Worm (Caenorhabditis elegans) whole organism, L2 larva: ENCODE results near the gene cyn-8.

Source experiments
- F13H6.1 ChIP-seq: sonication (generic microtip); optimal IDR thresholded peaks from 2 replicates; lab custom pipeline; 2016; ENCODE audit warnings: missing genetic modification characterization, missing compliant biosample characterization
- Y55F3AM.14 ChIP-seq: fragments of 200-800 bp; sonication (Bioruptor generic); optimal IDR thresholded peaks from 2 replicates; lab custom pipeline; 2018; ENCODE audit warnings: mild to moderate bottlenecking, missing genetic modification characterization, missing compliant biosample characterization
- alr-1 ChIP-seq: fragments of 150-350 bp; optimal IDR thresholded peaks from 2 replicates; lab custom pipeline; 2014; ENCODE audit warnings: missing biosample characterization, missing genetic modification characterization
- aly-2 ChIP-seq: fragments of 150-350 bp; optimal IDR thresholded peaks from 2 replicates; lab custom pipeline; 2014; ENCODE audit warnings: missing biosample characterization, missing genetic modification characterization
- ceh-82 ChIP-seq: fragments of 150-350 bp; optimal IDR thresholded peaks from 2 replicates; lab custom pipeline; 2014; ENCODE audit warnings: missing biosample characterization, missing genetic modification characterization
- crh-2 ChIP-seq: sonication (generic microtip); optimal IDR thresholded peaks from 2 replicates; lab custom pipeline; 2017; ENCODE audit warnings: missing biosample characterization, missing genetic modification characterization
- dmd-4 ChIP-seq: sonication (generic microtip); optimal IDR thresholded peaks from 2 replicates; lab custom pipeline; 2017; ENCODE audit warnings: missing biosample characterization, missing genetic modification characterization
- egl-27 ChIP-seq: sonication (generic microtip); optimal IDR thresholded peaks from 3 replicates; lab custom pipeline; 2017; ENCODE audit warnings: missing biosample characterization, missing genetic modification reagents, missing genetic modification characterization
- elt-1 ChIP-seq: fragments of 150-350 bp; optimal IDR thresholded peaks from 2 replicates; lab custom pipeline; 2014; ENCODE audit warnings: missing biosample characterization, missing genetic modification characterization
- gmeb-1 ChIP-seq: fragments of 150-350 bp; optimal IDR thresholded peaks from 2 replicates; lab custom pipeline; 2014; ENCODE audit warnings: missing biosample characterization, missing genetic modification characterization
- lin-11 ChIP-seq: fragments of 150-350 bp; sonication (generic microtip); optimal IDR thresholded peaks from 2 replicates; lab custom pipeline; 2014; ENCODE audit warnings: missing biosample characterization, missing genetic modification characterization, inconsistent platforms, mixed read lengths
- lin-13 ChIP-seq: fragments of 150-350 bp; optimal IDR thresholded peaks from 2 replicates; lab custom pipeline; 2014; ENCODE audit warnings: missing biosample characterization, missing genetic modification reagents, missing genetic modification characterization
- lin-39 ChIP-seq: fragments of 150-350 bp; optimal IDR thresholded peaks from 2 replicates; lab custom pipeline; 2014; ENCODE audit warnings: missing biosample characterization, missing genetic modification reagents, missing genetic modification characterization
- mbf-1 ChIP-seq: sonication (generic microtip); optimal IDR thresholded peaks from 2 replicates; lab custom pipeline; 2017; ENCODE audit warnings: missing biosample characterization, missing genetic modification characterization
- nhr-10 ChIP-seq: sonication (generic microtip); optimal IDR thresholded peaks from 2 replicates; lab custom pipeline; 2017; ENCODE audit warnings: missing biosample characterization, missing genetic modification characterization
- nhr-11 ChIP-seq: fragments of 150-350 bp; optimal IDR thresholded peaks from 2 replicates; lab custom pipeline; 2014; ENCODE audit warnings: missing biosample characterization, missing genetic modification characterization
- nhr-12 ChIP-seq: fragments of 150-350 bp; optimal IDR thresholded peaks from 2 replicates; lab custom pipeline; 2014; ENCODE audit warnings: missing biosample characterization, missing genetic modification characterization
- nhr-129 ChIP-seq: fragments of 150-350 bp; optimal IDR thresholded peaks from 2 replicates; lab custom pipeline; 2014; ENCODE audit warnings: missing biosample characterization, missing genetic modification characterization
- nhr-23 ChIP-seq: fragments of 150-350 bp; optimal IDR thresholded peaks from 2 replicates; lab custom pipeline; 2014; ENCODE audit warnings: missing biosample characterization, missing genetic modification reagents, missing genetic modification characterization
- nhr-237 ChIP-seq: fragments of 150-350 bp; optimal IDR thresholded peaks from 2 replicates; lab custom pipeline; 2014; ENCODE audit warnings: missing biosample characterization, missing genetic modification characterization
- nhr-25 ChIP-seq: fragments of 150-350 bp; sonication (generic microtip); optimal IDR thresholded peaks from 3 replicates; lab custom pipeline; 2014; ENCODE audit warnings: missing biosample characterization, missing genetic modification characterization
- nhr-6 ChIP-seq: fragments of 150-350 bp; optimal IDR thresholded peaks from 2 replicates; lab custom pipeline; 2014; ENCODE audit warnings: missing biosample characterization, missing genetic modification characterization
- nhr-77 ChIP-seq: fragments of 150-350 bp; optimal IDR thresholded peaks from 2 replicates; lab custom pipeline; 2014; ENCODE audit warnings: missing biosample characterization, missing genetic modification characterization
- peb-1 ChIP-seq: fragments of 150-350 bp; optimal IDR thresholded peaks from 2 replicates; lab custom pipeline; 2014; ENCODE audit warnings: missing biosample characterization, missing genetic modification characterization
- sem-4 ChIP-seq: fragments of 150-350 bp; optimal IDR thresholded peaks from 2 replicates; lab custom pipeline; 2014; ENCODE audit warnings: missing biosample characterization, missing genetic modification reagents, missing genetic modification characterization
- skn-1 ChIP-seq: sonication (generic microtip); optimal IDR thresholded peaks from 2 replicates; lab custom pipeline; 2017; ENCODE audit warnings: missing biosample characterization, missing genetic modification characterization
- sma-3 ChIP-seq: sonication (generic microtip); optimal IDR thresholded peaks from 2 replicates; lab custom pipeline; 2016; ENCODE audit warnings: missing genetic modification reagents, missing genetic modification characterization, missing compliant biosample characterization
- sma-9 ChIP-seq, 2 experiments: fragments of 150-350 bp in 1 of 2; sonication (generic microtip) in 1 of 2; optimal IDR thresholded peaks; 2 replicates each; lab custom pipeline; 2014 to 2016; ENCODE audit warnings: missing genetic modification characterization in 2 of 2, mild to moderate bottlenecking in 1 of 2, missing biosample characterization in 1 of 2, missing compliant biosample characterization in 1 of 2, missing genetic modification reagents in 1 of 2, moderate library complexity in 1 of 2
- snpc-4 ChIP-seq: fragments of 150-350 bp; optimal IDR thresholded peaks from 2 replicates; lab custom pipeline; 2014; ENCODE audit warnings: missing biosample characterization, missing genetic modification characterization
- unc-39 ChIP-seq: fragments of 150-350 bp; optimal IDR thresholded peaks from 2 replicates; lab custom pipeline; 2014; ENCODE audit warnings: missing biosample characterization, missing genetic modification characterization
- unc-55 ChIP-seq: fragments of 150-350 bp; sonication (generic microtip); optimal IDR thresholded peaks from 3 replicates; lab custom pipeline; 2014; ENCODE audit warnings: missing biosample characterization, missing genetic modification reagents, missing genetic modification characterization
- unc-62 ChIP-seq: fragments of 150-350 bp; optimal IDR thresholded peaks from 2 replicates; lab custom pipeline; 2014; ENCODE audit warnings: missing biosample characterization, missing genetic modification reagents, missing genetic modification characterization
- ztf-1 ChIP-seq: fragments of 200-800 bp; sonication (Bioruptor generic); conservative IDR thresholded peaks from 2 replicates; pipeline ENCODE4 v1.3.6; 2022; ENCODE audit warnings: missing genetic modification characterization, missing compliant biosample characterization

The cyn-8 gene

DNA sequence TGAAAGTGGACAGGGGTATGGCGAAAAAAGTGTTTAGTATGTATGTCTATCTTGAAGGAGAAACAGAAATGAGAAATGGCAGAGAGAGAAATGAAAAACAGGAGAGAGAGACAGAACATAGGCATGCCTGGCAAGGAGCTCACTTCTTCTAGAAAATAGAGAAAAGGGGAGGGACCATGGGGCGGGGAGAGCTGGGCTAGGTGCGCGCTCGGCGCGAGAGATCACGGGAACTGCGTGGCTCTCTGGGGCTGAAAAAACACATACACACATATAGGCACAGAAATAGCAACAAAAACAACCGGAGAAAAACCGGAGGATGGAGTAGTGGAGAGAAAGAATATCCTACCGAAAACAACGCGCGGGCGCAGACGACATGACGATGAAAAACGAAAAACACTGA is 40.9 kb downstream of the cyn-8 start (continued):
- no peak for TF ChIP-seq skn-1 (tag; lab: Kevin White, UChicago)

DNA sequence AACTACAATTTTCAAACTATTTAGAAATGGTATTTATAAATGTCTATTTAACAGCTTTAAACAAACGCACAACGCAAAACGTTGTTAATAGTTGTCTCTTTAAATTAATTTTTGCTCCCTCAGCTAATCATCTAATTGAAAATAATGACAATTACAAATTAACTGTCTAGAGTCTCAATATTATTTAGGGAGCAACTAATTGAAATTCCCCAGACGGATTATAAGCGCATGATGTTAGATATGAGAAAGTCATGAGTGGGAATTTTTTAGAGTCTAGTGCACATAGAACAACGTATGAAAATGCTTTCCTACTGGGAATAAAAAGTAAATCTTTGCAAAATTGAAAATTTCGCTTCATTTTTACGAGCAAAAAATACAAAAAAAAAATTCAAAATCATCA is 41.9 kb downstream of the cyn-8 start:
- TF ChIP-seq mbf-1 (tag; lab: Kevin White, UChicago) (no peak), dmd-4 (tag; lab: Kevin White, UChicago) (no peak), nhr-12 (tag; lab: Kevin White, UChicago) (no peak), Y55F3AM.14 (GFP tag; lab: Kevin White, UChicago) (no peak), nhr-25 (tag; lab: Kevin White, UChicago) (no peak), unc-62 (GFP tag; lab: Kevin White, UChicago) (no peak), nhr-6 (tag; lab: Kevin White, UChicago) (no peak), skn-1 (tag; lab: Kevin White, UChicago) (no peak), peb-1 (tag; lab: Kevin White, UChicago) (no peak), sma-3 (GFP tag; lab: Kevin White, UChicago) (no peak), crh-2 (tag; lab: Kevin White, UChicago) (no peak), aly-2 (no peak), nhr-11 (no peak)

- TF ChIP-seq egl-27 (tag; lab: Kevin White, UChicago) = no peak
- TF ChIP-seq sem-4 (tag; lab: Kevin White, UChicago) = no peak
- no peak for TF ChIP-seq snpc-4
- no peak for TF ChIP-seq nhr-12 (tag; lab: Kevin White, UChicago)
- TF ChIP-seq lin-11 (tag; lab: Kevin White, UChicago) = no peak
- TF ChIP-seq ztf-1 = no peak
- no peak for TF ChIP-seq F13H6.1 (tag; lab: Kevin White, UChicago)
- TF ChIP-seq elt-1 (tag; lab: Kevin White, UChicago) = no peak
- TF ChIP-seq lin-39 (tag; lab: Kevin White, UChicago) = no peak
- TF ChIP-seq mbf-1 (tag; lab: Kevin White, UChicago) = no peak
- no peak for TF ChIP-seq nhr-11
- no peak for TF ChIP-seq nhr-23 (tag; lab: Kevin White, UChicago)
- no peak for TF ChIP-seq unc-39
- no peak for TF ChIP-seq lin-13 (GFP tag; lab: Kevin White, UChicago)
- TF ChIP-seq crh-2 (tag; lab: Kevin White, UChicago) = no peak
- no peak for TF ChIP-seq nhr-129
- no peak for TF ChIP-seq alr-1 (tag; lab: Kevin White, UChicago)
- TF ChIP-seq ceh-82 (tag; lab: Kevin White, UChicago) = no peak
- no peak for TF ChIP-seq nhr-237 (tag; lab: Kevin White, UChicago)
- no peak for TF ChIP-seq unc-55 (GFP tag; lab: Kevin White, UChicago)
These were observed 44.7 kb downstream of the cyn-8 start for ce11 chrX:8955808-8956207.

DNA sequence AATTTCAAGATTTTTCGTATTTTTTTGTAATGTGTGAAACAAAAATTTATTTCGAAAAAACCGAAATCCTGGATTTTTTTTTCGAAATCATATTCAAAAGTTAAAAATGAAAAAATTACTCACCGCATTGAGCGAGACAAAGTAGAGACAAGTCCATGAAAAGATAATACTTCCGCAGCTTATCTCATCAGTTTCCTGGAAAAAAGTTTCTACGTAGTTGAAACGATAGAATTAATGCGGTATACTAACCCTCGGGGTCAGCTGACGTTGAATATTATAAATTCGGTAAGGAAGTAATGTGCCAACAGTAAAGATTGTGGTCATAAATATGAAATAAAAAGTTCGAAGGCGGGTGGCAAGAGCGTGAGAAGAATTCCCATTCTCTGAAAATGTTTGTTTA is 46.9 kb downstream of the cyn-8 start:
- peak; percentile 5 for TF ChIP-seq sma-9 (GFP tag; optimal IDR thresholded peaks at IDR 0.05; lab: Kevin White, UChicago)
- no peak for TF ChIP-seq sma-9 (tag; optimal IDR thresholded peaks at IDR 0.05; lab: Kevin White, UChicago)
- no peak for TF ChIP-seq dmd-4 (tag; lab: Kevin White, UChicago)

ce11 chrX:8961120-8961834 is 50.2 kb downstream of the cyn-8 start, which contains the start of gene aexr-3:
Gene aexr-3, minus strand, starts transcription at chrX:8961170.
- TF ChIP-seq nhr-10 (no peak), Y55F3AM.14 (GFP tag; lab: Kevin White, UChicago) (no peak), gmeb-1 (tag; lab: Kevin White, UChicago) (no peak), dmd-4 (tag; lab: Kevin White, UChicago) (peak; percentile 24), nhr-77 (tag; lab: Kevin White, UChicago) (no peak), ztf-1 (no peak), sma-3 (GFP tag; lab: Kevin White, UChicago) (no peak)
